Worm (Caenorhabditis elegans) whole organism, young adult: ENCODE measurements around the gene mnr-1.

Experiments
- C17E4.6 ChIP-seq: fragments of 200-800 bp; sonication (Bioruptor generic); IDR thresholded peaks from 2 replicates; pipeline ENCODE4 v1.3.6; 2022; ENCODE audit warnings: missing genetic modification reagents, missing genetic modification characterization, missing compliant biosample characterization
- F10E7.11 ChIP-seq: sonication (generic microtip); optimal IDR thresholded peaks from 2 replicates; lab custom pipeline; 2017; ENCODE audit warnings: mild to moderate bottlenecking, missing genetic modification characterization, moderate library complexity, missing compliant biosample characterization
- F37B4.10 ChIP-seq: fragments of 200-800 bp; sonication (Bioruptor generic); IDR thresholded peaks from 2 replicates; pipeline ENCODE4 v1.3.6; 2022; ENCODE audit warnings: missing genetic modification characterization, missing compliant biosample characterization
- F55B11.4 ChIP-seq: sonication (generic microtip); optimal IDR thresholded peaks from 2 replicates; lab custom pipeline; 2016; ENCODE audit warnings: missing compliant biosample characterization, missing genetic modification characterization, borderline replicate concordance; ENCODE audit not compliant: insufficient read depth
- K12H6.12 ChIP-seq: fragments of 200-800 bp; sonication (Bioruptor generic); optimal IDR thresholded peaks from 2 replicates; lab custom pipeline; 2018; ENCODE audit warnings: mild to moderate bottlenecking, missing genetic modification characterization, missing compliant biosample characterization
- Y53G8AR.9 ChIP-seq: fragments of 200-800 bp; sonication (Bioruptor generic); conservative IDR thresholded peaks from 2 replicates; pipeline ENCODE4 v1.3.6; 2022; ENCODE audit warnings: missing genetic modification reagents, missing genetic modification characterization, missing compliant biosample characterization
- Y67H2A.10 ChIP-seq: fragments of 200-800 bp; sonication (Bioruptor generic); conservative IDR thresholded peaks from 2 replicates; pipeline ENCODE4 v1.3.6; 2022; ENCODE audit warnings: missing genetic modification reagents, missing genetic modification characterization, missing compliant biosample characterization
- Y79H2A.3 ChIP-seq: fragments of 200-800 bp; sonication (Bioruptor generic); conservative IDR thresholded peaks from 2 replicates; pipeline ENCODE4 v1.3.6; 2022; ENCODE audit warnings: missing genetic modification reagents, missing genetic modification characterization, missing compliant biosample characterization
- akir-1 ChIP-seq: fragments of 200-800 bp; sonication (Bioruptor generic); optimal IDR thresholded peaks from 2 replicates; lab custom pipeline; 2018; ENCODE audit warnings: mild to moderate bottlenecking, missing genetic modification characterization, moderate library complexity, missing compliant biosample characterization
- aptf-2 ChIP-seq: fragments of 200-800 bp; sonication (Bioruptor generic); conservative IDR thresholded peaks from 2 replicates; pipeline ENCODE4 v1.3.6; 2022; ENCODE audit warnings: missing genetic modification reagents, missing genetic modification characterization, missing compliant biosample characterization
- aptf-3 ChIP-seq: fragments of 200-800 bp; sonication (Bioruptor generic); IDR thresholded peaks from 2 replicates; pipeline ENCODE4 v1.3.6; 2022; ENCODE audit warnings: missing genetic modification characterization, missing compliant biosample characterization
- atf-7 ChIP-seq: sonication (generic microtip); optimal IDR thresholded peaks from 2 replicates; lab custom pipeline; 2017; ENCODE audit warnings: mild to moderate bottlenecking, missing genetic modification characterization, missing compliant biosample characterization
- attf-3 ChIP-seq: fragments of 200-800 bp; sonication (Bioruptor generic); conservative IDR thresholded peaks from 2 replicates; pipeline ENCODE4 v1.3.6; 2022; ENCODE audit warnings: missing genetic modification reagents, missing genetic modification characterization, missing compliant biosample characterization
- attf-5 ChIP-seq: fragments of 200-800 bp; sonication (Bioruptor generic); optimal IDR thresholded peaks from 2 replicates; lab custom pipeline; 2018; ENCODE audit warnings: mild to moderate bottlenecking, missing genetic modification characterization, missing compliant biosample characterization
- ccch-3 ChIP-seq: fragments of 200-800 bp; sonication (Bioruptor generic); optimal IDR thresholded peaks from 2 replicates; lab custom pipeline; 2018; ENCODE audit warnings: mild to moderate bottlenecking, missing genetic modification characterization, missing compliant biosample characterization
- cebp-1 ChIP-seq, 2 experiments: fragments of 200-800 bp in 1 of 2; sonication (Bioruptor generic) in 1 of 2; sonication (generic microtip) in 1 of 2; IDR thresholded peaks in 1 of 2; optimal IDR thresholded peaks in 1 of 2; 2 replicates each; pipeline versions ENCODE4 v1.3.6 to Lab custom; 2017 to 2022; ENCODE audit warnings: missing compliant biosample characterization in 2 of 2, missing genetic modification characterization in 2 of 2, mild to moderate bottlenecking in 1 of 2, missing genetic modification reagents in 1 of 2, moderate library complexity in 1 of 2
- cebp-2 ChIP-seq: fragments of 200-800 bp; sonication (Bioruptor generic); IDR thresholded peaks from 2 replicates; pipeline ENCODE4 v1.3.6; 2022; ENCODE audit warnings: missing genetic modification characterization, missing compliant biosample characterization
- ceh-40 ChIP-seq: fragments of 200-800 bp; sonication (Bioruptor generic); IDR thresholded peaks from 2 replicates; pipeline ENCODE4 v1.3.6; 2022; ENCODE audit warnings: missing genetic modification characterization, missing compliant biosample characterization
- chd-7 ChIP-seq: sonication (generic microtip); optimal IDR thresholded peaks from 2 replicates; lab custom pipeline; 2016; ENCODE audit warnings: mild to moderate bottlenecking, missing genetic modification characterization, moderate library complexity, missing compliant biosample characterization
- die-1 ChIP-seq: sonication (generic microtip); optimal IDR thresholded peaks from 2 replicates; lab custom pipeline; 2016; ENCODE audit warnings: missing genotype, mild to moderate bottlenecking, missing genetic modification characterization, missing compliant biosample characterization
- dpl-1 ChIP-seq: fragments of 150-350 bp; optimal IDR thresholded peaks from 2 replicates; lab custom pipeline; 2014; ENCODE audit warnings: missing biosample characterization, missing genetic modification reagents, missing genetic modification characterization
- egl-18 ChIP-seq: fragments of 200-800 bp; sonication (Bioruptor generic); IDR thresholded peaks from 2 replicates; pipeline ENCODE4 v1.3.6; 2022; ENCODE audit warnings: missing genetic modification reagents, missing genetic modification characterization, missing compliant biosample characterization
- egrh-3 ChIP-seq: fragments of 200-800 bp; sonication (Bioruptor generic); IDR thresholded peaks from 2 replicates; pipeline ENCODE4 v1.3.6; 2022; ENCODE audit warnings: missing genetic modification reagents, missing genetic modification characterization, missing compliant biosample characterization
- ekl-4 ChIP-seq: fragments of 200-800 bp; sonication (Bioruptor generic); IDR thresholded peaks from 2 replicates; pipeline ENCODE4 v1.3.6; 2022; ENCODE audit warnings: missing genetic modification reagents, missing genetic modification characterization, missing compliant biosample characterization
- hlh-26 ChIP-seq: fragments of 200-800 bp; sonication (Bioruptor generic); conservative IDR thresholded peaks from 2 replicates; pipeline ENCODE4 v1.3.6; 2022; ENCODE audit warnings: missing genetic modification reagents, missing genetic modification characterization, missing compliant biosample characterization
- hmg-20 ChIP-seq: fragments of 200-800 bp; sonication (Bioruptor generic); IDR thresholded peaks from 2 replicates; pipeline ENCODE4 v1.3.6; 2022; ENCODE audit warnings: missing genetic modification reagents, missing genetic modification characterization, missing compliant biosample characterization
- hsf-1 ChIP-seq: fragments of 200-800 bp; sonication (Bioruptor generic); IDR thresholded peaks from 2 replicates; pipeline ENCODE4 v1.3.6; 2022; ENCODE audit warnings: missing genetic modification reagents, missing genetic modification characterization, missing compliant biosample characterization
- lag-1 ChIP-seq: fragments of 200-800 bp; sonication (Bioruptor generic); IDR thresholded peaks from 2 replicates; pipeline ENCODE4 v1.3.6; 2022; ENCODE audit warnings: missing genetic modification reagents, missing genetic modification characterization, missing compliant biosample characterization
- lsl-1 ChIP-seq: fragments of 200-800 bp; sonication (Bioruptor generic); optimal IDR thresholded peaks from 2 replicates; lab custom pipeline; 2018; ENCODE audit warnings: mild to moderate bottlenecking, missing genetic modification characterization, moderate library complexity, missing compliant biosample characterization
- nhr-179 ChIP-seq: sonication (generic microtip); optimal IDR thresholded peaks from 2 replicates; lab custom pipeline; 2016; ENCODE audit warnings: mild to moderate bottlenecking, missing genetic modification characterization, missing compliant biosample characterization
- nhr-27 ChIP-seq: fragments of 200-800 bp; sonication (Bioruptor generic); optimal IDR thresholded peaks from 2 replicates; lab custom pipeline; 2018; ENCODE audit warnings: mild to moderate bottlenecking, missing genetic modification characterization, moderate library complexity, missing compliant biosample characterization
- nhr-90 ChIP-seq: sonication (generic microtip); optimal IDR thresholded peaks from 2 replicates; lab custom pipeline; 2016; ENCODE audit warnings: missing genotype, mild to moderate bottlenecking, missing genetic modification characterization, missing compliant biosample characterization
- pha-4 ChIP-seq: fragments of 150-350 bp; sonication (generic microtip); optimal IDR thresholded peaks from 2 replicates; lab custom pipeline; 2014; ENCODE audit warnings: missing biosample characterization, missing genetic modification reagents, missing genetic modification characterization
- rec-8 ChIP-seq, 2 experiments: sonication (generic microtip); optimal IDR thresholded peaks; 2 replicates each; lab custom pipeline; 2016; ENCODE audit warnings: mild to moderate bottlenecking in 2 of 2, missing genetic modification characterization in 2 of 2, missing genetic modification reagents in 2 of 2, missing genotype in 2 of 2, missing biosample characterization in 1 of 2, missing compliant biosample characterization in 1 of 2, moderate library complexity in 1 of 2
- snpc-3.4 ChIP-seq: sonication (generic microtip); optimal IDR thresholded peaks from 2 replicates; lab custom pipeline; 2017; ENCODE audit warnings: missing genetic modification characterization, mild to moderate bottlenecking, missing compliant biosample characterization, antibody characterized with exemption, moderate library complexity, missing genotype, missing genetic modification reagents
- snpc-4 ChIP-seq, 5 experiments: fragments of 150-350 bp in 1 of 5; sonication (generic microtip) in 4 of 5; optimal IDR thresholded peaks; 2 replicates each; lab custom pipeline; 2014 to 2018; ENCODE audit warnings: missing genetic modification characterization in 5 of 5, missing biosample characterization in 3 of 5, antibody characterized with exemption in 2 of 5, mild to moderate bottlenecking in 2 of 5, missing compliant biosample characterization in 2 of 5, missing genotype in 2 of 5, moderate library complexity in 2 of 5, missing genetic modification reagents in 1 of 5
- tlf-1 ChIP-seq: fragments of 200-800 bp; sonication (Bioruptor generic); optimal IDR thresholded peaks from 2 replicates; lab custom pipeline; 2018; ENCODE audit warnings: mild to moderate bottlenecking, missing genetic modification characterization, missing compliant biosample characterization
- unc-62 ChIP-seq: fragments of 150-350 bp; optimal IDR thresholded peaks from 2 replicates; lab custom pipeline; 2014; ENCODE audit warnings: missing biosample characterization, missing genetic modification reagents, missing genetic modification characterization
- zim-3 ChIP-seq: sonication (generic microtip); optimal IDR thresholded peaks from 2 replicates; lab custom pipeline; 2017; ENCODE audit warnings: mild to moderate bottlenecking, missing genetic modification characterization, moderate library complexity, missing compliant biosample characterization
- ztf-6 ChIP-seq: fragments of 200-800 bp; sonication (Bioruptor generic); IDR thresholded peaks from 2 replicates; pipeline ENCODE4 v1.3.6; 2022; ENCODE audit warnings: missing genetic modification reagents, missing genetic modification characterization, missing compliant biosample characterization

The mnr-1 gene

DNA sequence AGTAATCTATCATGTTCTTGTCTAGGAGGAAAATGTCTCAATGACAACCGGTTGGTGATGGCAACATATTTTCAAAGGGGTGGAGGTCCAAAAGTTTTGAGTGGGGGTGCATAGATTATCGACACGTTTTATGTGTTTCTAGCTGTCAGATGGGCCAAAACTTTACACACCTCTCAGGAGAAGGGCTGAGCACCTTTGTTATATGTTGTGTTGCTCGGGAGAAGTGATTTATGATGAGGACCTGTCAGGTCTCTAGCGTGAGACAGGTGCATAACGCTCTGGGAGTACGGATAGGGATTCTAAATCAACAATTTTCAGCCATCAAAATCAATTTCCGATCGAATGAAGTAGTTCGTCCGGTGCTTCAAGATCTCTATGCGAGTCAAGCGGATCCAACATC is 2.2 kb downstream of the mnr-1 start:
- TF ChIP-seq snpc-3.4 (no peak), Y53G8AR.9 (GFP tag; lab: Robert Waterston, UW) (no peak), pha-4 (tag; lab: Kevin White, UChicago) (no peak), lsl-1 (GFP tag; lab: Kevin White, UChicago) (no peak), Y79H2A.3 (no peak), hsf-1 (GFP tag; lab: Robert Waterston, UW) (no peak)

DNA sequence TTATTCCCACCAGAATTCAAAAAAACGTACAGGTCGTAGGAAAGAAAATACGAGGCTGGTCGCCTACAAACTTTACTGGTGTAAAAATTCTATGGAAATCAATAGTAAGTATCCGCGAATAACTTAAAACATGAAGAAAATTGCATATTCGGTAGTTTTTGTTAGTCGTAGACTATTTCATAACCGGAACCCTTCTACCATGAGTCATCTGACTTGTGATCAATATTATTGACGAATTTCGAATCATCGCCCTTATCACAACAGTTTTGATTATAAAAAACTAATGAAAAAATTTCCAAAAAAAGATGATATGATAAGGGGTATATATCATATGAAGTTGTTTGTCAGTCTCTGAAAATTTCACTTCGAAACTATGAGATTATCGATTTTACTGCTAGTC is 5.6 kb downstream of the mnr-1 start, which contains the start of gene W01F3.2:
W01F3.2 (plus strand) TSS at position 301 of the 400 bp plus-strand sequence.
- TF ChIP-seq nhr-27 (tag; lab: Kevin White, UChicago) (no peak), cebp-1 (GFP tag; IDR thresholded peaks at IDR 0.05; lab: Robert Waterston, UW) (no peak), cebp-1 (tag; optimal IDR thresholded peaks at IDR 0.05; lab: Kevin White, UChicago) (peak; percentile 47)

DNA sequence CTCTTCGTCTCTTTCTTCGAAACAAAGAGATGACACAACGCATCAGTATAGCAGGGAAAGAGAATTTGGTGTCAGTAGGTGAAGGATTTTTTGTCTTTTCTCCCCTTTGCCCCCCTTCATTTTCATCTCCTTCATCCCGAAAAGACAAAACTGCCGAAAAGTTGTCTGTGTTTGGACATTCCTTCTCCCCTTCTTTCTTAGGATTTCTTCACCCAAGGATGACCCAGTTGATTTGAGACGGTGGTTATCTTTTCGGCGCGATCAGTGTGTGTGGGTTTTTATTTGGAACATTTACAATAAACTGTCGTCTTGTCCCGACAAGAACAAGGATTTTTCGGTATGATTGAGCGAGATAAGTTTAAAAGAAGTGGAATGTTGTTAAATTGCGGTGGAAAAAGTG is 8.0 kb downstream of the mnr-1 start:
- no peak for TF ChIP-seq rec-8 (tag; optimal IDR thresholded peaks at IDR 0.05; lab: Kevin White, UChicago)
- no peak for TF ChIP-seq hlh-26 (GFP tag; lab: Robert Waterston, UW)
- no peak for TF ChIP-seq pha-4 (tag; lab: Kevin White, UChicago)
- no peak for TF ChIP-seq cebp-2 (GFP tag; lab: Robert Waterston, UW)
- no peak for TF ChIP-seq ztf-6 (GFP tag; lab: Robert Waterston, UW)
- TF ChIP-seq F37B4.10 (GFP tag; lab: Robert Waterston, UW) = no peak
- TF ChIP-seq nhr-90 (tag; lab: Kevin White, UChicago) = no peak
- no peak for TF ChIP-seq F10E7.11 (tag; lab: Kevin White, UChicago)
- no peak for TF ChIP-seq die-1
- TF ChIP-seq K12H6.12 (tag; lab: Kevin White, UChicago) = no peak
- no peak for TF ChIP-seq aptf-2 (GFP tag; lab: Robert Waterston, UW)
- TF ChIP-seq chd-7 (tag; lab: Kevin White, UChicago) = no peak
- TF ChIP-seq atf-7 = no peak
- no peak for TF ChIP-seq C17E4.6 (GFP tag; lab: Robert Waterston, UW)
- TF ChIP-seq unc-62 = no peak
- TF ChIP-seq F55B11.4 (tag; lab: Kevin White, UChicago) = no peak
- no peak for TF ChIP-seq nhr-179
- no peak for TF ChIP-seq snpc-4 (GFP tag; optimal IDR thresholded peaks at IDR 0.05; lab: Kevin White, UChicago)
- TF ChIP-seq snpc-4 (tag; optimal IDR thresholded peaks at IDR 0.05; lab: Kevin White, UChicago) = no peak

DNA sequence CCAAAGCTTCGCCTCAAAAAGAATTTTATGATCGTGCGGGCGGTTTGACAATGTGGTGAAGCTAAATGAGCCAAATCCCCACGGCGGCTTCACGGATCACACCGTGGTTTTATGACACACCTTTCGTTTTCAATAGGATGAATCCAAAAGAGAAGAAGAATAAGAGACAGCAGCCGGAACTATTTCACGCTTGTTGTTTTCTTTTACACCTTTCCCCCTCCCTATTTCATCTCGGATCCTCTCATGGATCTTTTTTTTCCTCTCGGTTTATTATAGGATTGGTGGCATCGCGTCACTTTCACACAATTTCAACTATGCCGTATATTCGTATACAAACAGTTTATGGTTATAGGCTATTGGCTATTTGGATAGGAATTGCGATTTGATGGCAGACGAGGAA is 9.3 kb downstream of the mnr-1 start:
- no peak for TF ChIP-seq attf-5
- TF ChIP-seq ccch-3 (GFP tag; lab: Kevin White, UChicago) = no peak
- no peak for TF ChIP-seq akir-1
- TF ChIP-seq aptf-3 = no peak
- no peak for TF ChIP-seq ekl-4 (GFP tag; lab: Robert Waterston, UW)
- TF ChIP-seq zim-3 (tag; lab: Kevin White, UChicago) = no peak
- TF ChIP-seq lag-1 (GFP tag; lab: Robert Waterston, UW) = no peak
- TF ChIP-seq egrh-3 (GFP tag; lab: Robert Waterston, UW) = no peak
- TF ChIP-seq attf-3 = no peak
- TF ChIP-seq ceh-40 (GFP tag; lab: Robert Waterston, UW) = no peak
- no peak for TF ChIP-seq C17E4.6 (GFP tag; lab: Robert Waterston, UW)
- no peak for TF ChIP-seq Y67H2A.10
- TF ChIP-seq hmg-20 = no peak
- no peak for TF ChIP-seq egl-18 (GFP tag; lab: Robert Waterston, UW)
- TF ChIP-seq dpl-1 (GFP tag; lab: Kevin White, UChicago) = no peak
- TF ChIP-seq unc-62 = no peak
- no peak for TF ChIP-seq tlf-1
